Fruit fly (Drosophila melanogaster) whole organism, prepupa: ENCODE results near the gene Mcm2.

Experiments
- Blimp-1 ChIP-seq: fragments of 200-800 bp; sonication (Bioruptor generic); optimal IDR thresholded peaks from 3 replicates; lab custom pipeline; 2017; ENCODE audit warnings: missing biosample characterization, missing genetic modification characterization, mild to moderate bottlenecking, moderate library complexity, missing genetic modification reagents
- CG11294 ChIP-seq: fragments of 200-800 bp; sonication (Bioruptor generic); IDR thresholded peaks from 2 replicates; pipeline ENCODE4 v1.3.6; 2022; ENCODE audit warnings: missing biosample characterization, missing genetic modification characterization
- CG11762 ChIP-seq: fragments of 200-800 bp; sonication (Bioruptor generic); optimal IDR thresholded peaks from 3 replicates; lab custom pipeline; 2016; ENCODE audit warnings: missing biosample characterization, missing genetic modification characterization; ENCODE audit not compliant: insufficient read depth
- CG11902 ChIP-seq: fragments of 200-800 bp; sonication (Bioruptor generic); optimal IDR thresholded peaks from 3 replicates; lab custom pipeline; 2016; ENCODE audit warnings: missing biosample characterization, missing genetic modification characterization
- CG15336 ChIP-seq: fragments of 200-800 bp; sonication (Bioruptor generic); IDR thresholded peaks from 2 replicates; pipeline ENCODE4 v1.3.6; 2022; ENCODE audit warnings: missing biosample characterization, missing genetic modification characterization
- CG1621 ChIP-seq: fragments of 200-800 bp; sonication (Bioruptor generic); optimal IDR thresholded peaks from 3 replicates; lab custom pipeline; 2018; ENCODE audit warnings: missing biosample characterization, mild to moderate bottlenecking, missing genetic modification characterization
- CG16779 ChIP-seq: fragments of 200-800 bp; sonication (Bioruptor generic); optimal IDR thresholded peaks from 3 replicates; lab custom pipeline; 2017; ENCODE audit warnings: missing biosample characterization, mild to moderate bottlenecking, missing genetic modification characterization
- CG3032 ChIP-seq: fragments of 200-800 bp; optimal IDR thresholded peaks from 2 replicates; lab custom pipeline; 2019; ENCODE audit warnings: missing biosample characterization, mild to moderate bottlenecking, missing genetic modification characterization, moderate library complexity
- CG31627 ChIP-seq: fragments of 200-800 bp; sonication (Bioruptor generic); optimal IDR thresholded peaks from 3 replicates; lab custom pipeline; 2016; ENCODE audit warnings: missing biosample characterization, missing genetic modification characterization
- CG32006 ChIP-seq: fragments of 200-800 bp; sonication (Bioruptor generic); optimal IDR thresholded peaks from 3 replicates; lab custom pipeline; 2017; ENCODE audit warnings: missing biosample characterization, mild to moderate bottlenecking, missing genetic modification characterization
- CG34406 ChIP-seq: fragments of 200-800 bp; sonication (Bioruptor generic); optimal IDR thresholded peaks from 3 replicates; lab custom pipeline; 2016; ENCODE audit warnings: missing biosample characterization, missing genetic modification characterization
- CG3919 ChIP-seq: fragments of 200-800 bp; sonication (Bioruptor generic); optimal IDR thresholded peaks from 3 replicates; lab custom pipeline; 2016; ENCODE audit warnings: missing biosample characterization, missing genetic modification characterization
- CG4318 ChIP-seq: fragments of 200-800 bp; sonication (Bioruptor generic); optimal IDR thresholded peaks from 3 replicates; lab custom pipeline; 2017; ENCODE audit warnings: missing biosample characterization, mild to moderate bottlenecking, missing genetic modification characterization
- CG6276 ChIP-seq: fragments of 200-800 bp; sonication (Bioruptor generic); optimal IDR thresholded peaks from 2 replicates; lab custom pipeline; 2017; ENCODE audit warnings: missing biosample characterization, mild to moderate bottlenecking, missing genetic modification characterization
- CG6792 ChIP-seq: fragments of 200-800 bp; sonication (Bioruptor generic); optimal IDR thresholded peaks from 3 replicates; lab custom pipeline; 2016; ENCODE audit warnings: missing biosample characterization, missing genetic modification characterization
- CG6808 ChIP-seq: fragments of 200-800 bp; sonication (Bioruptor generic); optimal IDR thresholded peaks from 3 replicates; lab custom pipeline; 2017; ENCODE audit warnings: missing biosample characterization, missing genetic modification characterization, mild to moderate bottlenecking, moderate library complexity, missing genetic modification reagents
- CG6854 ChIP-seq: fragments of 200-800 bp; sonication (Bioruptor generic); optimal IDR thresholded peaks from 2 replicates; lab custom pipeline; 2017; ENCODE audit warnings: missing biosample characterization, mild to moderate bottlenecking, missing genetic modification characterization
- CG7368 ChIP-seq: fragments of 200-800 bp; sonication (Bioruptor generic); optimal IDR thresholded peaks from 3 replicates; lab custom pipeline; 2016; ENCODE audit warnings: missing biosample characterization, missing genetic modification characterization
- CG8119 ChIP-seq: fragments of 200-800 bp; sonication (Bioruptor generic); IDR thresholded peaks from 3 replicates; pipeline ENCODE4 v1.3.6; 2022; ENCODE audit warnings: missing biosample characterization, missing genetic modification characterization
- CG8319 ChIP-seq: fragments of 200-800 bp; sonication (Bioruptor generic); optimal IDR thresholded peaks from 3 replicates; lab custom pipeline; 2016; ENCODE audit warnings: missing biosample characterization, missing genetic modification characterization
- CG8632 ChIP-seq: fragments of 200-800 bp; sonication (Bioruptor generic); optimal IDR thresholded peaks from 3 replicates; lab custom pipeline; 2016; ENCODE audit warnings: missing biosample characterization, missing genetic modification characterization
- CG9139 ChIP-seq: fragments of 200-800 bp; sonication (Bioruptor generic); optimal IDR thresholded peaks from 3 replicates; lab custom pipeline; 2017; ENCODE audit warnings: missing biosample characterization, mild to moderate bottlenecking, missing genetic modification characterization
- Eip75B ChIP-seq: fragments of 200-800 bp; sonication (Bioruptor generic); optimal IDR thresholded peaks from 3 replicates; lab custom pipeline; 2016; ENCODE audit warnings: missing biosample characterization, missing genetic modification characterization
- Eip78C ChIP-seq: fragments of 200-800 bp; sonication (Bioruptor generic); peaks from one replicate; lab custom pipeline; 2016; ENCODE audit warnings: missing biosample characterization, missing genetic modification characterization
- Eip93F ChIP-seq: fragments of 200-800 bp; sonication (Bioruptor generic); optimal IDR thresholded peaks from 2 replicates; lab custom pipeline; 2016; ENCODE audit warnings: missing biosample characterization, mild to moderate bottlenecking, missing genetic modification characterization
- Ets96B ChIP-seq: fragments of 200-800 bp; optimal IDR thresholded peaks from 2 replicates; lab custom pipeline; 2019; ENCODE audit warnings: missing biosample characterization, mild to moderate bottlenecking, missing genetic modification characterization, moderate library complexity
- Gug ChIP-seq: fragments of 200-800 bp; sonication (Bioruptor generic); IDR thresholded peaks from 2 replicates; pipeline ENCODE4 v1.3.6; 2022; ENCODE audit warnings: missing biosample characterization, missing genetic modification characterization
- Hr38 ChIP-seq: sonication (Bioruptor generic); optimal IDR thresholded peaks from 2 replicates; lab custom pipeline; 2016; ENCODE audit warnings: missing biosample characterization, missing genetic modification characterization
- Hr39 ChIP-seq: fragments of 200-800 bp; sonication (Bioruptor generic); optimal IDR thresholded peaks from 2 replicates; lab custom pipeline; 2016; ENCODE audit warnings: missing biosample characterization, missing genetic modification characterization
- Hr4 ChIP-seq: fragments of 200-800 bp; sonication (Bioruptor generic); optimal IDR thresholded peaks from 3 replicates; lab custom pipeline; 2016; ENCODE audit warnings: missing biosample characterization, missing genetic modification characterization
- Lpt ChIP-seq: fragments of 200-800 bp; sonication (Bioruptor generic); optimal IDR thresholded peaks from 3 replicates; lab custom pipeline; 2016; ENCODE audit warnings: missing biosample characterization, missing genetic modification characterization
- OdsH ChIP-seq: fragments of 200-800 bp; sonication (Bioruptor generic); optimal IDR thresholded peaks from 3 replicates; lab custom pipeline; 2016; ENCODE audit warnings: missing biosample characterization, missing genetic modification characterization
- Smox ChIP-seq: fragments of 200-800 bp; sonication (Bioruptor generic); optimal IDR thresholded peaks from 3 replicates; lab custom pipeline; 2016; ENCODE audit warnings: missing biosample characterization, missing genetic modification characterization
- Sox14 ChIP-seq: fragments of 200-800 bp; sonication (Bioruptor generic); optimal IDR thresholded peaks from 3 replicates; lab custom pipeline; 2016; ENCODE audit warnings: missing biosample characterization, missing genetic modification characterization
- Sox15 ChIP-seq: fragments of 200-800 bp; sonication (Bioruptor generic); optimal IDR thresholded peaks from 3 replicates; lab custom pipeline; 2016; ENCODE audit warnings: missing biosample characterization, missing genetic modification characterization
- achi ChIP-seq: fragments of 200-800 bp; sonication (Bioruptor generic); optimal IDR thresholded peaks from 3 replicates; lab custom pipeline; 2016; ENCODE audit warnings: missing biosample characterization, missing genetic modification characterization
- acj6 ChIP-seq: fragments of 200-800 bp; sonication (Bioruptor generic); optimal IDR thresholded peaks from 3 replicates; lab custom pipeline; 2016; ENCODE audit warnings: missing biosample characterization, missing genetic modification characterization
- cyc ChIP-seq: fragments of 200-800 bp; sonication (Bioruptor generic); optimal IDR thresholded peaks from 3 replicates; lab custom pipeline; 2016; ENCODE audit warnings: missing biosample characterization, missing genetic modification characterization
- dsx ChIP-seq: fragments of 200-800 bp; optimal IDR thresholded peaks from 3 replicates; lab custom pipeline; 2019; ENCODE audit warnings: missing biosample characterization, mild to moderate bottlenecking, missing genetic modification characterization, moderate library complexity; ENCODE audit not compliant: poor library complexity, severe bottlenecking
- eg ChIP-seq: fragments of 200-800 bp; sonication (Bioruptor generic); IDR thresholded peaks from 3 replicates; pipeline ENCODE4 v1.3.6; 2022; ENCODE audit warnings: missing biosample characterization, missing genetic modification characterization
- esn ChIP-seq: fragments of 200-800 bp; sonication (Bioruptor generic); optimal IDR thresholded peaks from 2 replicates; lab custom pipeline; 2016; ENCODE audit warnings: missing biosample characterization, mild to moderate bottlenecking, missing genetic modification characterization, moderate library complexity
- fd85E ChIP-seq: fragments of 200-800 bp; sonication (Bioruptor generic); optimal IDR thresholded peaks from 3 replicates; lab custom pipeline; 2016; ENCODE audit warnings: missing biosample characterization, missing genetic modification characterization
- fkh ChIP-seq: fragments of 200-800 bp; sonication (Bioruptor generic); optimal IDR thresholded peaks from 3 replicates; lab custom pipeline; 2017; ENCODE audit warnings: missing biosample characterization, mild to moderate bottlenecking, missing genetic modification characterization, moderate library complexity
- lz ChIP-seq: fragments of 200-800 bp; sonication (Bioruptor generic); optimal IDR thresholded peaks from 3 replicates; lab custom pipeline; 2016; ENCODE audit warnings: missing biosample characterization, missing genetic modification characterization
- net ChIP-seq: fragments of 200-800 bp; sonication (Bioruptor generic); optimal IDR thresholded peaks from 3 replicates; lab custom pipeline; 2016; ENCODE audit warnings: missing biosample characterization, missing genetic modification characterization
- pdm3 ChIP-seq: fragments of 200-800 bp; sonication (Bioruptor generic); optimal IDR thresholded peaks from 3 replicates; lab custom pipeline; 2016; ENCODE audit warnings: missing biosample characterization, missing genetic modification characterization
- salr ChIP-seq, 2 experiments: fragments of 200-800 bp; sonication (Bioruptor generic); optimal IDR thresholded peaks; 3 replicates each; lab custom pipeline; 2016 to 2018; ENCODE audit warnings: missing biosample characterization in 2 of 2, missing genetic modification characterization in 2 of 2, mild to moderate bottlenecking in 1 of 2
- ss ChIP-seq, 2 experiments: fragments of 200-800 bp; sonication (Bioruptor generic); optimal IDR thresholded peaks; 2 replicates in 1 of 2; 3 replicates in 1 of 2; lab custom pipeline; 2017 to 2018; ENCODE audit warnings: mild to moderate bottlenecking in 2 of 2, missing biosample characterization in 2 of 2, missing genetic modification characterization in 2 of 2, moderate library complexity in 1 of 2
- svp ChIP-seq: fragments of 200-800 bp; sonication (Bioruptor generic); peaks from one replicate; lab custom pipeline; 2016; ENCODE audit warnings: missing biosample characterization, missing genetic modification characterization
- topi ChIP-seq: fragments of 200-800 bp; sonication (Bioruptor generic); optimal IDR thresholded peaks from 3 replicates; lab custom pipeline; 2016; ENCODE audit warnings: missing biosample characterization, missing genetic modification characterization
- vri ChIP-seq: fragments of 200-800 bp; sonication (Bioruptor generic); optimal IDR thresholded peaks from 3 replicates; lab custom pipeline; 2016; ENCODE audit warnings: missing biosample characterization, mild to moderate bottlenecking, missing genetic modification characterization

Gene Mcm2

dm6 chr3R:8264302-8265080, at the start of gene Mcm2, which contains the start of gene RPA1:
Gene Mcm2, plus strand, starts transcription at chr3R:8264970.
Gene RPA1, minus strand, starts transcription at chr3R:8264451.
- TF ChIP-seq CG31627 (peak; percentile 87), Hr38 (GFP tag; lab: Kevin White, UChicago) (no peak), CG3032 (tag; lab: Kevin White, UChicago) (peak; percentile 84), CG11294 (peak; percentile 76), pdm3 (GFP tag; lab: Kevin White, UChicago) (no peak), CG1621 (tag; lab: Kevin White, UChicago) (no peak), Eip75B (peak; percentile 74), Blimp-1 (peak; percentile 56), CG4318 (no peak), Ets96B (tag; lab: Kevin White, UChicago) (peak; percentile 75), Eip78C (GFP tag; lab: Kevin White, UChicago) (peak; percentile 93), vri (no peak), svp (GFP tag; lab: Kevin White, UChicago) (peak; percentile 94), CG16779 (tag; lab: Kevin White, UChicago) (no peak), Eip93F (GFP tag; lab: Kevin White, UChicago) (peak; percentile 36), topi (GFP tag; lab: Kevin White, UChicago) (peak; percentile 67), CG6808 (GFP tag; lab: Kevin White, UChicago) (peak; percentile 67), esn (GFP tag; lab: Kevin White, UChicago) (peak; percentile 85), CG6792 (peak; percentile 70), cyc (GFP tag; lab: Kevin White, UChicago) (peak; percentile 79), CG11762 (GFP tag; lab: Kevin White, UChicago) (peak; percentile 69), CG8319 (GFP tag; lab: Kevin White, UChicago) (peak; percentile 71), Sox15 (GFP tag; lab: Kevin White, UChicago) (peak; percentile 85), CG34406 (peak; percentile 78), achi (GFP tag; lab: Kevin White, UChicago) (peak; percentile 80), CG6854 (GFP tag; lab: Kevin White, UChicago) (peak; percentile 42), acj6 (peak; percentile 84), CG8119 (GFP tag; lab: Robert Waterston, UW) (peak; percentile 66; the same call in 2 of the 3 replicates), fd85E (GFP tag; lab: Kevin White, UChicago) (no peak), Hr4 (GFP tag; lab: Kevin White, UChicago) (no peak), CG32006 (GFP tag; lab: Kevin White, UChicago) (peak; percentile 88), net (GFP tag; lab: Kevin White, UChicago) (peak; percentile 74), salr (GFP tag; optimal IDR thresholded peaks at IDR 0.05; lab: Kevin White, UChicago) (peak; percentile 57 to 79), Gug (GFP tag; lab: Robert Waterston, UW) (peak; percentile 67), CG8632 (GFP tag; lab: Kevin White, UChicago) (peak; percentile 67), CG15336 (GFP tag; lab: Robert Waterston, UW) (peak; percentile 76), CG9139 (GFP tag; lab: Kevin White, UChicago) (peak; percentile 7), Smox (GFP tag; lab: Kevin White, UChicago) (peak; percentile 80), CG3919 (GFP tag; lab: Kevin White, UChicago) (peak; percentile 83), fkh (GFP tag; lab: Kevin White, UChicago) (peak; percentile 87), ss (GFP tag; optimal IDR thresholded peaks at IDR 0.05; lab: Kevin White, UChicago) (no peak), eg (GFP tag; lab: Robert Waterston, UW) (peak; percentile 80), Sox14 (peak; percentile 66), dsx (GFP tag; lab: Kevin White, UChicago) (peak; percentile 63), CG7368 (peak; percentile 56), Lpt (GFP tag; lab: Kevin White, UChicago) (peak; percentile 75), CG6276 (GFP tag; lab: Kevin White, UChicago) (no peak), Hr39 (GFP tag; lab: Kevin White, UChicago) (peak; percentile 79), OdsH (GFP tag; lab: Kevin White, UChicago) (peak; percentile 86), lz (GFP tag; lab: Kevin White, UChicago) (peak; percentile 86), CG11902 (peak; percentile 73)
